Fruit fly (Drosophila melanogaster) whole organism, adult: ENCODE data around the gene deltaCOP.

Source experiments
- CG11617 ChIP-seq: fragments of 200-800 bp; sonication (Bioruptor generic); optimal IDR thresholded peaks from 2 replicates; lab custom pipeline; 2017; ENCODE audit warnings: mild to moderate bottlenecking, missing biosample characterization, missing genetic modification reagents, missing genetic modification characterization
- CG12768 ChIP-seq: fragments of 200-800 bp; sonication (Bioruptor generic); optimal IDR thresholded peaks from 2 replicates; lab custom pipeline; 2017; ENCODE audit warnings: missing biosample characterization, missing genetic modification characterization, mild to moderate bottlenecking, moderate library complexity, missing genetic modification reagents
- CG14711 ChIP-seq: fragments of 200-800 bp; sonication (Bioruptor generic); optimal IDR thresholded peaks from 2 replicates; lab custom pipeline; 2018; ENCODE audit warnings: missing biosample characterization, mild to moderate bottlenecking, missing genetic modification characterization, moderate library complexity
- CG33017 ChIP-seq: fragments of 200-800 bp; sonication (Bioruptor generic); optimal IDR thresholded peaks from 2 replicates; lab custom pipeline; 2018; ENCODE audit warnings: missing biosample characterization, mild to moderate bottlenecking, missing genetic modification characterization, moderate library complexity
- CG7045 ChIP-seq: fragments of 200-800 bp; sonication (Bioruptor generic); optimal IDR thresholded peaks from 2 replicates; lab custom pipeline; 2017; ENCODE audit warnings: missing biosample characterization, mild to moderate bottlenecking, missing genetic modification characterization
- CG7101 ChIP-seq: fragments of 200-800 bp; sonication (Bioruptor generic); optimal IDR thresholded peaks from 2 replicates; lab custom pipeline; 2018; ENCODE audit warnings: missing biosample characterization, mild to moderate bottlenecking, missing genetic modification characterization, moderate library complexity
- Crg-1 ChIP-seq: fragments of 200-800 bp; sonication (Bioruptor generic); optimal IDR thresholded peaks from 2 replicates; lab custom pipeline; 2016; ENCODE audit warnings: missing biosample characterization, missing genetic modification characterization
- Hr96 ChIP-seq: fragments of 200-800 bp; sonication (Bioruptor generic); optimal IDR thresholded peaks from 2 replicates; lab custom pipeline; 2016; ENCODE audit warnings: missing biosample characterization, missing genetic modification characterization
- cic ChIP-seq: fragments of 200-800 bp; sonication (Bioruptor generic); optimal IDR thresholded peaks from 2 replicates; lab custom pipeline; 2017; ENCODE audit warnings: missing biosample characterization, mild to moderate bottlenecking, missing genetic modification characterization, moderate library complexity
- cnc ChIP-seq, 2 experiments: fragments of >200 bp; optimal IDR thresholded peaks; 2 replicates each; lab custom pipeline; 2017
- kay ChIP-seq: fragments of 200-800 bp; sonication (Bioruptor generic); peaks from one replicate; lab custom pipeline; 2016; ENCODE audit warnings: missing biosample characterization, missing genetic modification characterization, borderline replicate concordance
- ovo ChIP-seq: fragments of 200-800 bp; sonication (Bioruptor generic); optimal IDR thresholded peaks from 2 replicates; lab custom pipeline; 2016; ENCODE audit warnings: missing biosample characterization, missing genetic modification characterization
- pad ChIP-seq: fragments of 200-800 bp; sonication (Bioruptor generic); optimal IDR thresholded peaks from 3 replicates; lab custom pipeline; 2017; ENCODE audit warnings: missing biosample characterization, missing genetic modification characterization, mild to moderate bottlenecking, moderate library complexity, missing genetic modification reagents
- tj ChIP-seq: fragments of 200-800 bp; sonication (Bioruptor generic); optimal IDR thresholded peaks from 3 replicates; lab custom pipeline; 2017; ENCODE audit warnings: missing biosample characterization, mild to moderate bottlenecking, missing genetic modification characterization, moderate library complexity

dm6 chrX:1907727-1908264, 46.2 kb upstream of the deltaCOP start, which contains the start of gene mip130:
- TF ChIP-seq CG12768 (GFP tag; lab: Kevin White, UChicago), result peak; percentile 75
- TF ChIP-seq cnc (optimal IDR thresholded peaks at IDR 0.05; lab: Kevin White, UChicago), result no peak
- peak; percentile 46 for TF ChIP-seq pad (GFP tag; lab: Kevin White, UChicago)
- no peak for TF ChIP-seq cic (GFP tag; lab: Kevin White, UChicago)
- TF ChIP-seq ovo (GFP tag; lab: Kevin White, UChicago), result peak; percentile 46
- peak; percentile 83 for TF ChIP-seq CG7101 (tag; lab: Kevin White, UChicago)
- peak; percentile 78 for TF ChIP-seq Hr96 (GFP tag; lab: Kevin White, UChicago)
- TF ChIP-seq CG11617 (GFP tag; lab: Kevin White, UChicago), result peak; percentile 81
- TF ChIP-seq CG7045 (GFP tag; lab: Kevin White, UChicago), result peak; percentile 17
- no peak for TF ChIP-seq kay (GFP tag; lab: Kevin White, UChicago)
- peak; percentile 57 for TF ChIP-seq tj (GFP tag; lab: Kevin White, UChicago)
- peak; percentile 70 for TF ChIP-seq CG14711
- peak; percentile 55 for TF ChIP-seq Crg-1 (GFP tag; lab: Kevin White, UChicago)
- TF ChIP-seq CG33017 (tag; lab: Kevin White, UChicago), result peak; percentile 42
